Fruit fly (Drosophila melanogaster): ENCODE measurements around the gene tgo.

DNA sequence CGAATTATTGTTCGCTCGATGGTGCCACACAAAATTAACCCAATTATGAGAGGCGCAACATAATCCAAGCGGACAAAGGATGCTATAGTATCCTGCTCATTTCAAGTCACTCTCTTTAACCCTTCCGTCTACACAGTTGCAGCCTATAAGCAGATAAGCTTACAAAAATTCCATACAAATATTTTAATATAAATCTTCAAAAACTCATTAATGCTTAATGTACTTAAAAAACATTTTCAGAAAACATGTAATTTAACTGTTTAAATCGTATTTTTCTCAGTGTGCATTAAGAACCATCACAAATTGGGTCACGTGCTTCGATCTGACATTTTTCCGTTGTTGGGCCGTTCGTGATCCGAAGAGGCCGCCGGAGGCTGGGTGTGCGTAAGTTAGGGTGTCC, 51.0 kb downstream of the tgo start:
- TF ChIP-seq CG8359 (GFP tag; optimal IDR thresholded peaks at IDR 0.05; ENCODE audit: borderline replicate concordance) (no peak), Sry-β (GFP tag; optimal IDR thresholded peaks at IDR 0.05) (no peak), CoRest (tag; optimal IDR thresholded peaks at IDR 0.05) (no peak), CG16815 (GFP tag; optimal IDR thresholded peaks at IDR 0.05) (no peak), Ets97D (GFP tag; optimal IDR thresholded peaks at IDR 0.05) (no peak), Mad (GFP tag; optimal IDR thresholded peaks at IDR 0.05) (no peak)

Measured in whole organism, embryonic.